Fruit fly (Drosophila melanogaster): ENCODE measurements around the gene CG13912.
A peak's percentile ranks its signal among the peaks of the same experiment; 100 is the strongest.

DNA sequence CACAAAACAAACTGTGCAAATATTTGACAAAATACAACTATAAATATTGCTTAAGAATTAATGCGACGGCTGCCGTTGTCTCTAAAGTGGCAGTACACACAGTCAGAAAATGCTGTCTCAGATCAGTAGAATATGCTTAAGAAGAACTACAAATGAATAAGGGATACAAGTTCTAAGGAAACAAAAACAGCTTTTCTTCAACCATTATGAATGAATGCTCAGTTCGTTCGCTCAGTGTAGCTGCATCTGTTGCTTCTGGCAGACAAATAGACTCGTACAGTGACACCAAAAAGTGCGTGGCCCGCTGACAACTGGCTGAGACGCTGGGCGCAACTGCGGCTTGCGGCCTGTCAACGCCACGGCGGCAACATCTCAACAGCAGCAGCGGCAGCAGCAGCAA is 23.6 kb upstream of the CG13912 start:
- TF ChIP-seq CG6854 (GFP tag; optimal IDR thresholded peaks at IDR 0.05) = no peak
- no peak for TF ChIP-seq Sox15 (GFP tag; optimal IDR thresholded peaks at IDR 0.05)
- TF ChIP-seq CG6792 (GFP tag; optimal IDR thresholded peaks at IDR 0.05) = no peak
- TF ChIP-seq OdsH (GFP tag; optimal IDR thresholded peaks at IDR 0.05) = no peak
- no peak for TF ChIP-seq CG1621 (tag; optimal IDR thresholded peaks at IDR 0.05)
- no peak for TF ChIP-seq Hr38 (GFP tag; optimal IDR thresholded peaks at IDR 0.05)
- no peak for TF ChIP-seq CG11762 (GFP tag; optimal IDR thresholded peaks at IDR 0.05; ENCODE audit: insufficient read depth)
- no peak for TF ChIP-seq cyc (GFP tag; optimal IDR thresholded peaks at IDR 0.05)
- TF ChIP-seq CG6163 (GFP tag; IDR thresholded peaks at IDR 0.05) = peak; percentile 75
- no peak for TF ChIP-seq CG6276 (GFP tag; optimal IDR thresholded peaks at IDR 0.05)
- no peak for TF ChIP-seq dsx (GFP tag; optimal IDR thresholded peaks at IDR 0.05; ENCODE audit: poor library complexity, severe bottlenecking)
